Worm (Caenorhabditis elegans): ENCODE measurements around the gene lgc-28.

The lgc-28 gene

ce11 chrII:2627154-2627799 lies 2.4 kb downstream of the lgc-28 start, which contains the start of gene sri-71:
Gene sri-71 (plus strand): TSS chrII:2627749.
- no peak for TF ChIP-seq hnd-1 (tag; optimal IDR thresholded peaks at IDR 0.05)
- no peak for TF ChIP-seq pes-1 (GFP tag; IDR thresholded peaks at IDR 0.05)
- TF ChIP-seq B0310.2 (tag; optimal IDR thresholded peaks at IDR 0.05) = no peak
- TF ChIP-seq hmbx-1 (tag; optimal IDR thresholded peaks at IDR 0.05) = no peak
- TF ChIP-seq tbx-37 (GFP tag; conservative IDR thresholded peaks at IDR 0.05) = no peak
- TF ChIP-seq tbx-11 (GFP tag; IDR thresholded peaks at IDR 0.05) = no peak
- no peak for TF ChIP-seq ama-1 (optimal IDR thresholded peaks at IDR 0.05)
- no peak for TF ChIP-seq ceh-36 (tag; optimal IDR thresholded peaks at IDR 0.05)
- TF ChIP-seq aly-1 (tag; optimal IDR thresholded peaks at IDR 0.05) = no peak
- TF ChIP-seq ets-7 (tag; optimal IDR thresholded peaks at IDR 0.05) = no peak
- no peak for TF ChIP-seq F13C5.2 (tag; optimal IDR thresholded peaks at IDR 0.05)
- no peak for TF ChIP-seq scrt-1 (GFP tag; IDR thresholded peaks at IDR 0.05)
- no peak for TF ChIP-seq sea-1 (GFP tag; conservative IDR thresholded peaks at IDR 0.05)
- TF ChIP-seq tra-4 (tag; optimal IDR thresholded peaks at IDR 0.05) = no peak
- no peak for TF ChIP-seq hmg-4 (GFP tag; optimal IDR thresholded peaks at IDR 0.05)
- TF ChIP-seq flt-1 (GFP tag; IDR thresholded peaks at IDR 0.05) = no peak
- no peak for TF ChIP-seq ceh-13 (GFP tag; optimal IDR thresholded peaks at IDR 0.05)

ce11 chrII:2628401-2628800 lies 3.5 kb downstream of the lgc-28 start:
- TF ChIP-seq tra-4 (tag; optimal IDR thresholded peaks at IDR 0.05) (no peak), ceh-13 (GFP tag; optimal IDR thresholded peaks at IDR 0.05) (no peak), ets-7 (tag; optimal IDR thresholded peaks at IDR 0.05) (no peak), pes-1 (GFP tag; IDR thresholded peaks at IDR 0.05) (no peak), aly-1 (tag; optimal IDR thresholded peaks at IDR 0.05) (no peak), flt-1 (GFP tag; IDR thresholded peaks at IDR 0.05) (no peak), hnd-1 (tag; optimal IDR thresholded peaks at IDR 0.05) (no peak), scrt-1 (GFP tag; IDR thresholded peaks at IDR 0.05) (no peak), hmbx-1 (tag; optimal IDR thresholded peaks at IDR 0.05) (no peak), hmg-4 (GFP tag; optimal IDR thresholded peaks at IDR 0.05) (no peak), tbx-11 (GFP tag; IDR thresholded peaks at IDR 0.05) (no peak), sea-1 (GFP tag; conservative IDR thresholded peaks at IDR 0.05) (no peak), F13C5.2 (tag; optimal IDR thresholded peaks at IDR 0.05) (no peak), ama-1 (optimal IDR thresholded peaks at IDR 0.05) (no peak), ceh-36 (tag; optimal IDR thresholded peaks at IDR 0.05) (no peak), B0310.2 (tag; optimal IDR thresholded peaks at IDR 0.05) (no peak), tbx-37 (GFP tag; conservative IDR thresholded peaks at IDR 0.05) (no peak)

DNA sequence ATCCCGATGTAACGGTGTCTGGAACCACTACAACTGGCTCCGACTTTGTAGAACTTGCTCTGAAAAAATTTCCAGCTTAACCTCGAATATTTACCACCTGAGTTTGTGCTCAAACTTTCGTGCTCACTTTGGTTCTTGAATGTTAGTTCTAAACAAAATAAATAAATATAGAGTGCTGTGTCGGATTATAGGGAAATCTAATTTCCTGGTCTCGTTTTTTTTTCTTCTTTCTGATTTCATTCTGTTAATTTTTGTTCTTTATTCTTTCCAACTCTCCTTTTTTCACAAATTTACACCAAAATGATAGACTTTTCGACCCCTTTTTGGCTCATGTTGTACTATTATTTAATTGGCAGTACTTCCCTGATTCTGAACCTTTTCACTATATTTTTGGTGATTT lies 4.4 kb downstream of the lgc-28 start, which contains the start of gene sri-37:
Gene sri-37, plus strand, starts transcription at position 301 of the 400 bp plus-strand sequence.
- TF ChIP-seq F13C5.2 (tag; optimal IDR thresholded peaks at IDR 0.05) (no peak), sea-1 (GFP tag; conservative IDR thresholded peaks at IDR 0.05) (no peak)

- TF ChIP-seq scrt-1 (GFP tag; IDR thresholded peaks at IDR 0.05) (no peak), tbx-37 (GFP tag; conservative IDR thresholded peaks at IDR 0.05) (no peak), flt-1 (GFP tag; IDR thresholded peaks at IDR 0.05) (no peak), ceh-13 (GFP tag; optimal IDR thresholded peaks at IDR 0.05) (no peak), pes-1 (GFP tag; IDR thresholded peaks at IDR 0.05) (no peak), B0310.2 (tag; optimal IDR thresholded peaks at IDR 0.05) (no peak), hmbx-1 (tag; optimal IDR thresholded peaks at IDR 0.05) (no peak), aly-1 (tag; optimal IDR thresholded peaks at IDR 0.05) (no peak), sea-1 (GFP tag; conservative IDR thresholded peaks at IDR 0.05) (no peak)
Measured at ce11 chrII:2631169-2631568, 6.3 kb downstream of the lgc-28 start, which contains the start of gene D2062.1. Gene D2062.1 (plus strand): TSS chrII:2631469.

- peak; percentile 76 for TF ChIP-seq ceh-36 (tag; optimal IDR thresholded peaks at IDR 0.05)
Measured at ce11 chrII:2632194-2632593, 7.3 kb downstream of the lgc-28 start.

DNA sequence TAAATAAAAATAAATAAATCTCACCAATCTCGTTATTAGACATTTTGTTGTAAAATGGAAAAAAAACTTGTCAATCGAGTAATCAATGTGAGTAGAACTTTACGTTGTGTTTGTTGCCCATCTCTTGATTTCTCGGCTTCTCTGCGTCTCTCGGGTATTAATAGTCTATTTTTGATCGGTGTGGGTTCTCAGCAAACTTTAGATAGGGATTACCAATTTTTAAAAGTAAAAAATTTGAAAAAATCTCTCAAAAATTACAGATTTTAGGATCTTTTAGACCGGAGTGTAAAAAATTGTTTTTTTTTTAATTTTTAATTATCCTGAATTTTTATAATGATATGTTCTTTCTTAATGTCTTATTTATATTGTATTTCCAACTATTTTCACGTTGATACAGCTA lies 12.5 kb downstream of the lgc-28 start, which contains the start of gene F22E5.21:
Gene F22E5.21, minus strand, starts transcription at position 101 of the 400 bp plus-strand sequence.
- TF ChIP-seq pes-1 (GFP tag; IDR thresholded peaks at IDR 0.05) = no peak
- no peak for TF ChIP-seq B0310.2 (tag; optimal IDR thresholded peaks at IDR 0.05)
- TF ChIP-seq hmg-4 (GFP tag; optimal IDR thresholded peaks at IDR 0.05) = no peak
- TF ChIP-seq ceh-13 (GFP tag; optimal IDR thresholded peaks at IDR 0.05) = no peak
- no peak for TF ChIP-seq tbx-11 (GFP tag; IDR thresholded peaks at IDR 0.05)
- TF ChIP-seq ama-1 (optimal IDR thresholded peaks at IDR 0.05) = no peak
- no peak for TF ChIP-seq sea-1 (GFP tag; conservative IDR thresholded peaks at IDR 0.05)
- no peak for TF ChIP-seq tbx-37 (GFP tag; conservative IDR thresholded peaks at IDR 0.05)
- TF ChIP-seq F13C5.2 (tag; optimal IDR thresholded peaks at IDR 0.05) = no peak
- no peak for TF ChIP-seq aly-1 (tag; optimal IDR thresholded peaks at IDR 0.05)
- TF ChIP-seq hmbx-1 (tag; optimal IDR thresholded peaks at IDR 0.05) = no peak
- no peak for TF ChIP-seq ets-7 (tag; optimal IDR thresholded peaks at IDR 0.05)
- TF ChIP-seq scrt-1 (GFP tag; IDR thresholded peaks at IDR 0.05) = no peak
- no peak for TF ChIP-seq tra-4 (tag; optimal IDR thresholded peaks at IDR 0.05)
- no peak for TF ChIP-seq hnd-1 (tag; optimal IDR thresholded peaks at IDR 0.05)
- TF ChIP-seq ceh-36 (tag; optimal IDR thresholded peaks at IDR 0.05) = no peak

DNA sequence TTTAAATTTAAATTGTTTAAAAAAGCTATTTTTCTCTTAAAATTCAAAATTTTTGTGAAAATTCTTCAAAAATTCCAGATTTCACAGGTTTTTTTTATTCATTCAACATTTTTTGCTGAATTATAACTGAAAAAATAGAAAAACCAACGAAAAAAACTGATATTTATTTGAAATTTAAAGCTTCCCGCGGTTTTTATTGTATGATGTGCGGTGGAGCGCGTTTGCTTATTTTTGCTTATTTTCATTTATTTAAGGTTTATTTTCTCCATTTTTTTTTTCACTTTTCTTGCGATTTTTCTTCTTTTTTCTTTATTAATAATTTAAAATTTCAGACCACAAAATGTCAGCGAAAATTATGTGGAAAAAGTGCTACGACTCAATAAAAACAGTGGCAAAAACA lies 13.2 kb downstream of the lgc-28 start, which contains the start of gene F22E5.9:
Gene F22E5.9, plus strand, starts transcription at position 327 of the 400 bp plus-strand sequence.
- no peak for TF ChIP-seq pes-1 (GFP tag; IDR thresholded peaks at IDR 0.05)
- no peak for TF ChIP-seq flt-1 (GFP tag; IDR thresholded peaks at IDR 0.05)
- TF ChIP-seq scrt-1 (GFP tag; IDR thresholded peaks at IDR 0.05) = no peak

Measured in whole organism, early embryonic.